Worm (Caenorhabditis elegans) whole organism, late embryonic: ENCODE measurements around the gene pgl-1.

Experiments
- C38D4.7 ChIP-seq: fragments of 200-800 bp; sonication (Bioruptor generic); optimal IDR thresholded peaks from 2 replicates; lab custom pipeline; 2018; ENCODE audit warnings: mild to moderate bottlenecking, missing genetic modification characterization, moderate library complexity, missing compliant biosample characterization
- K09A11.1 ChIP-seq: sonication (generic microtip); optimal IDR thresholded peaks from 2 replicates; lab custom pipeline; 2017; ENCODE audit warnings: antibody characterized with exemption, mild to moderate bottlenecking, missing genetic modification characterization, missing compliant biosample characterization; ENCODE audit not compliant: insufficient read depth
- ahr-1 ChIP-seq: sonication (generic microtip); optimal IDR thresholded peaks from 2 replicates; lab custom pipeline; 2016; ENCODE audit warnings: missing genetic modification characterization, missing compliant biosample characterization
- ama-1 ChIP-seq: fragments of 150-350 bp; optimal IDR thresholded peaks from 2 replicates; lab custom pipeline; 2014
- ceh-18 ChIP-seq: sonication (generic microtip); optimal IDR thresholded peaks from 2 replicates; lab custom pipeline; 2016; ENCODE audit warnings: missing genetic modification characterization, missing compliant biosample characterization
- ceh-31 ChIP-seq: sonication (generic microtip); optimal IDR thresholded peaks from 2 replicates; lab custom pipeline; 2016; ENCODE audit warnings: missing genetic modification characterization, missing compliant biosample characterization
- ceh-48 ChIP-seq: sonication (generic microtip); optimal IDR thresholded peaks from 2 replicates; lab custom pipeline; 2016; ENCODE audit warnings: missing genetic modification characterization, inconsistent platforms, missing compliant biosample characterization
- ceh-9 ChIP-seq: sonication (generic microtip); optimal IDR thresholded peaks from 2 replicates; lab custom pipeline; 2016; ENCODE audit warnings: mild to moderate bottlenecking, missing genetic modification characterization, inconsistent platforms, missing compliant biosample characterization
- che-1 ChIP-seq: sonication (generic microtip); optimal IDR thresholded peaks from 2 replicates; lab custom pipeline; 2016; ENCODE audit warnings: mild to moderate bottlenecking, missing genetic modification characterization, missing compliant biosample characterization
- elt-4 ChIP-seq: sonication (generic microtip); optimal IDR thresholded peaks from 2 replicates; lab custom pipeline; 2016; ENCODE audit warnings: missing genetic modification characterization, missing compliant biosample characterization
- fkh-6 ChIP-seq: sonication (generic microtip); optimal IDR thresholded peaks from 2 replicates; lab custom pipeline; 2016; ENCODE audit warnings: missing genetic modification characterization, missing compliant biosample characterization
- hlh-13 ChIP-seq: fragments of 200-800 bp; sonication (Bioruptor generic); optimal IDR thresholded peaks from 2 replicates; lab custom pipeline; 2018; ENCODE audit warnings: mild to moderate bottlenecking, missing genetic modification characterization, missing compliant biosample characterization
- hlh-8 ChIP-seq: sonication (generic microtip); optimal IDR thresholded peaks from 2 replicates; lab custom pipeline; 2016; ENCODE audit warnings: missing genotype, missing genetic modification characterization, missing compliant biosample characterization
- mec-3 ChIP-seq: sonication (generic microtip); optimal IDR thresholded peaks from 2 replicates; lab custom pipeline; 2016; ENCODE audit warnings: borderline replicate concordance, missing genetic modification characterization, missing compliant biosample characterization
- nfya-1 ChIP-seq: sonication (generic microtip); optimal IDR thresholded peaks from 2 replicates; lab custom pipeline; 2017; ENCODE audit warnings: missing genetic modification characterization, mild to moderate bottlenecking, missing compliant biosample characterization, antibody characterized with exemption, moderate library complexity
- nhr-11 ChIP-seq: fragments of 150-350 bp; optimal IDR thresholded peaks from 2 replicates; lab custom pipeline; 2014; ENCODE audit warnings: missing biosample characterization, missing genetic modification characterization
- npax-4 ChIP-seq: sonication (generic microtip); optimal IDR thresholded peaks from 2 replicates; lab custom pipeline; 2016; ENCODE audit warnings: missing genetic modification characterization, missing compliant biosample characterization
- odd-2 ChIP-seq: sonication (generic microtip); optimal IDR thresholded peaks from 2 replicates; lab custom pipeline; 2017; ENCODE audit warnings: antibody characterized with exemption, mild to moderate bottlenecking, missing genetic modification characterization, missing compliant biosample characterization
- pat-9 ChIP-seq: fragments of 200-800 bp; sonication (Bioruptor generic); optimal IDR thresholded peaks from 2 replicates; lab custom pipeline; 2018; ENCODE audit warnings: mild to moderate bottlenecking, missing genetic modification characterization, moderate library complexity, missing compliant biosample characterization
- pax-1 ChIP-seq: fragments of 150-350 bp; optimal IDR thresholded peaks from 2 replicates; lab custom pipeline; 2014; ENCODE audit warnings: missing biosample characterization, missing genetic modification characterization
- ref-2 ChIP-seq: sonication (generic microtip); optimal IDR thresholded peaks from 2 replicates; lab custom pipeline; 2016; ENCODE audit warnings: missing genetic modification characterization, missing compliant biosample characterization
- rnt-1 ChIP-seq: sonication (generic microtip); optimal IDR thresholded peaks from 2 replicates; lab custom pipeline; 2016; ENCODE audit warnings: missing genetic modification characterization, missing compliant biosample characterization
- sdc-2 ChIP-seq: sonication (generic microtip); optimal IDR thresholded peaks from 2 replicates; lab custom pipeline; 2016; ENCODE audit warnings: missing genotype, missing genetic modification characterization, missing compliant biosample characterization
- ttx-3 ChIP-seq: sonication (generic microtip); optimal IDR thresholded peaks from 2 replicates; lab custom pipeline; 2016; ENCODE audit warnings: missing genetic modification reagents, missing genetic modification characterization, missing compliant biosample characterization
- unc-3 ChIP-seq, 2 experiments: fragments of 200-800 bp in 1 of 2; sonication (Bioruptor generic) in 1 of 2; sonication (generic microtip) in 1 of 2; conservative IDR thresholded peaks in 1 of 2; optimal IDR thresholded peaks in 1 of 2; 2 replicates each; pipeline versions ENCODE4 v1.3.6 to Lab custom; 2016 to 2022; ENCODE audit warnings: missing compliant biosample characterization in 2 of 2, missing genetic modification characterization in 2 of 2, missing genetic modification reagents in 1 of 2
- unc-42 ChIP-seq: sonication (generic microtip); optimal IDR thresholded peaks from 2 replicates; lab custom pipeline; 2016; ENCODE audit warnings: missing genotype, missing genetic modification characterization, missing compliant biosample characterization
- unc-55 ChIP-seq: sonication (generic microtip); optimal IDR thresholded peaks from 2 replicates; lab custom pipeline; 2017; ENCODE audit warnings: missing biosample characterization, missing genetic modification reagents, missing genetic modification characterization
- unc-86 ChIP-seq: sonication (generic microtip); optimal IDR thresholded peaks from 2 replicates; lab custom pipeline; 2016; ENCODE audit warnings: missing genetic modification characterization, missing compliant biosample characterization
- zip-5 ChIP-seq: sonication (generic microtip); optimal IDR thresholded peaks from 2 replicates; lab custom pipeline; 2016; ENCODE audit warnings: missing genetic modification characterization, missing compliant biosample characterization
- ztf-16 ChIP-seq: sonication (generic microtip); optimal IDR thresholded peaks from 2 replicates; lab custom pipeline; 2017; ENCODE audit warnings: missing genetic modification characterization, missing compliant biosample characterization

Gene pgl-1

ce11 chrIV:6964508-6964907 is 12.6 kb downstream of the pgl-1 start, which contains the start of gene B0478.3:
Gene B0478.3 (minus strand): TSS chrIV:6964608.
- TF ChIP-seq C38D4.7 (GFP tag; lab: Kevin White, UChicago) (no peak), hlh-13 (GFP tag; lab: Kevin White, UChicago) (no peak), fkh-6 (tag; lab: Kevin White, UChicago) (no peak), ceh-48 (no peak), rnt-1 (tag; lab: Kevin White, UChicago) (no peak), K09A11.1 (tag; lab: Kevin White, UChicago) (no peak), pax-1 (tag; lab: Kevin White, UChicago) (no peak)

- TF ChIP-seq zip-5 (tag; lab: Kevin White, UChicago) (no peak), unc-42 (peak; percentile 95)
Observed at ce11 chrIV:6959483-6959882, 17.6 kb downstream of the pgl-1 start.

- TF ChIP-seq nfya-1 (tag; lab: Kevin White, UChicago), result peak; percentile 50
- TF ChIP-seq ceh-48, result peak; percentile 95
- TF ChIP-seq ztf-16 (tag; lab: Kevin White, UChicago), result no peak
- TF ChIP-seq unc-55, result peak; percentile 23
- no peak for TF ChIP-seq unc-3 (GFP tag; conservative IDR thresholded peaks at IDR 0.05; lab: Robert Waterston, UW)
- TF ChIP-seq unc-3 (tag; optimal IDR thresholded peaks at IDR 0.05; lab: Kevin White, UChicago), result peak; percentile 52
- no peak for TF ChIP-seq mec-3 (tag; lab: Kevin White, UChicago)
- TF ChIP-seq ceh-31, result peak; percentile 45
- TF ChIP-seq ceh-9 (tag; lab: Kevin White, UChicago), result no peak
Observed at ce11 chrIV:6958696-6959095, 18.4 kb downstream of the pgl-1 start.

- TF ChIP-seq unc-42, result no peak
- no peak for TF ChIP-seq nhr-11
- no peak for TF ChIP-seq sdc-2 (tag; lab: Kevin White, UChicago)
- TF ChIP-seq ceh-18, result no peak
- no peak for TF ChIP-seq odd-2
- TF ChIP-seq hlh-8, result no peak
- TF ChIP-seq unc-86 (tag; lab: Kevin White, UChicago), result no peak
- no peak for TF ChIP-seq unc-3 (GFP tag; conservative IDR thresholded peaks at IDR 0.05; lab: Robert Waterston, UW)
- no peak for TF ChIP-seq unc-3 (tag; optimal IDR thresholded peaks at IDR 0.05; lab: Kevin White, UChicago)
- no peak for TF ChIP-seq ama-1 (lab: Kevin White, UChicago)
- no peak for TF ChIP-seq ref-2 (tag; lab: Kevin White, UChicago)
- TF ChIP-seq pat-9, result no peak
- TF ChIP-seq pax-1 (tag; lab: Kevin White, UChicago), result no peak
Observed at ce11 chrIV:6957341-6957740, 19.8 kb downstream of the pgl-1 start, which contains the start of gene jnk-1. Gene jnk-1 (plus strand): TSS chrIV:6957641.

ce11 chrIV:6956668-6957067 is 20.4 kb downstream of the pgl-1 start:
- TF ChIP-seq unc-55, result peak; percentile 32
- peak; percentile 25 for TF ChIP-seq ceh-31
- TF ChIP-seq unc-42, result peak; percentile 96
- TF ChIP-seq ttx-3 (tag; lab: Kevin White, UChicago), result no peak
- peak; percentile 52 for TF ChIP-seq nfya-1 (tag; lab: Kevin White, UChicago)

ce11 chrIV:6954682-6955081 is 22.4 kb downstream of the pgl-1 start:
- TF ChIP-seq npax-4 (tag; lab: Kevin White, UChicago), result no peak
- peak; percentile 25 for TF ChIP-seq unc-42
- no peak for TF ChIP-seq rnt-1 (tag; lab: Kevin White, UChicago)
- no peak for TF ChIP-seq che-1

- TF ChIP-seq elt-4 (tag; lab: Kevin White, UChicago), result no peak
- no peak for TF ChIP-seq pat-9
- no peak for TF ChIP-seq nfya-1 (tag; lab: Kevin White, UChicago)
- TF ChIP-seq ahr-1 (tag; lab: Kevin White, UChicago), result no peak
- no peak for TF ChIP-seq ceh-9 (tag; lab: Kevin White, UChicago)
Observed at ce11 chrIV:6951259-6951658, 25.9 kb downstream of the pgl-1 start.
